Worm (Caenorhabditis elegans): ENCODE measurements around the gene F17C11.6.

ce11 chrV:10961448-10961870 lies 6.5 kb downstream of the F17C11.6 start:
- TF ChIP-seq ama-1 (optimal IDR thresholded peaks at IDR 0.05): no peak
- peak; percentile 31 for TF ChIP-seq egl-27 (tag; optimal IDR thresholded peaks at IDR 0.05)
- peak; percentile 50 for TF ChIP-seq mab-5 (tag; optimal IDR thresholded peaks at IDR 0.05)
- TF ChIP-seq alr-1 (tag; optimal IDR thresholded peaks at IDR 0.05): no peak
- TF ChIP-seq nhr-25 (tag; optimal IDR thresholded peaks at IDR 0.05): no peak
- no peak for TF ChIP-seq nhr-11 (tag; optimal IDR thresholded peaks at IDR 0.05)
- TF ChIP-seq nhr-12 (tag; optimal IDR thresholded peaks at IDR 0.05): no peak
- TF ChIP-seq blmp-1 (tag; optimal IDR thresholded peaks at IDR 0.05; ENCODE audit: insufficient read depth): peak; percentile 74
- peak; percentile 90 for TF ChIP-seq F13H6.1 (tag; optimal IDR thresholded peaks at IDR 0.05)
